Fruit fly (Drosophila melanogaster): Measurements from ENCODE around the gene CG43059.

dm6 chr3L:8323817-8324216, 5.1 kb upstream of the CG43059 start:
- no peak for TF ChIP-seq CG10348 (GFP tag; IDR thresholded peaks at IDR 0.05)
- TF ChIP-seq gl (tag; optimal IDR thresholded peaks at IDR 0.05) = no peak
- TF ChIP-seq D1 (tag; optimal IDR thresholded peaks at IDR 0.05) = no peak
- no peak for TF ChIP-seq CG9948 (tag; optimal IDR thresholded peaks at IDR 0.05)
- no peak for TF ChIP-seq CG17806 (tag; optimal IDR thresholded peaks at IDR 0.05)
- TF ChIP-seq Pif1A (GFP tag; optimal IDR thresholded peaks at IDR 0.05) = no peak
- no peak for TF ChIP-seq CG34367 (tag; optimal IDR thresholded peaks at IDR 0.05)

All from whole organism, pupa.